Worm (Caenorhabditis elegans) whole organism, L4/young adult: ENCODE results near the gene srh-272.

ENCODE experiments used
- W03F9.2 ChIP-seq: fragments of 150-350 bp; optimal IDR thresholded peaks from 2 replicates; lab custom pipeline; 2014; ENCODE audit warnings: missing biosample characterization, missing genetic modification characterization
- dao-5 ChIP-seq: sonication (generic microtip); optimal IDR thresholded peaks from 2 replicates; lab custom pipeline; 2016; ENCODE audit warnings: missing genotype, missing genetic modification characterization, moderate library complexity, missing compliant biosample characterization
- him-1 ChIP-seq: sonication (generic microtip); optimal IDR thresholded peaks from 2 replicates; lab custom pipeline; 2016; ENCODE audit warnings: missing genotype, missing genetic modification reagents, missing genetic modification characterization, missing compliant biosample characterization

The srh-272 gene

DNA sequence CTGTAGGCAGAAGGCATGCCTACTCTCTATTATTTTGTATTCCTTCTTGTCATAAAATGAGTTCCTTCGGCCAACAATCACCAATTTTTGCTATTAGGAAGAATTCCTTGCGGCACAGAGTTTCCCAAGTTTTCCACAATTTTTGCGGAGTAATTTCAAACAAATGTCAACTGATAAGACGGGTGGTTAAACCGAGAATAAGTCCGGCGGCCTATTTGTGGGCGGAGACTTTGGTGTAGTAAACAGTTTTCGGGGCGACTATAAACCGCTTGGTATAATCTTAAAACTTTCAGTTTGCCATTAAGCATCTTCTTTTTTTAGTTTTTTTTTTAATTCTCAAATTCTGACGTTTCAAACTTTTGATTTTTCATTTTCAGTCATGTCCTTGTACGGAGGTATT is 17.9 kb downstream of the srh-272 start, which contains the start of gene ifc-1:
Gene ifc-1, plus strand, starts transcription at position 378 of the 400 bp plus-strand sequence.
- TF ChIP-seq W03F9.2 (no peak), him-1 (tag; lab: Kevin White, UChicago) (no peak), dao-5 (tag; lab: Kevin White, UChicago) (no peak)

DNA sequence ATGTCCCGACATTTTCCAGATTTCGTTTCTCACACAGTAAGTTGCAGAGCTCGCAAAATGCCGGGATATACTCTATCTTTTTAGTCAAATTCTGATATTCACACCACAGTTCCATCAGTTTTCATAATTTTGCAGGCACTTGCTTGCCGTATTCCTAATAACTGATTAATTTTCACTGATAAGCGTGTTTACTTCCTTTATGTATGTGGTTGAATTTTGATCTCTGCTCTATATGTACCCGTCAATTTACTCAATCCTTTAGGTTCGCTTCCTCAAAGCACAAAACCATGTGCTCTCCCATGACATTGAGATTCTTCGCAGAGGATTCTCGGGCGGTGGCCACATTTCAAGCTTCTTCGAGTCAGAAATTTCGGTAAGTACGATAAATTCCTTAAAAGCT is 18.4 kb downstream of the srh-272 start:
- TF ChIP-seq dao-5 (tag; lab: Kevin White, UChicago) (no peak), him-1 (tag; lab: Kevin White, UChicago) (no peak), W03F9.2 (no peak)

DNA sequence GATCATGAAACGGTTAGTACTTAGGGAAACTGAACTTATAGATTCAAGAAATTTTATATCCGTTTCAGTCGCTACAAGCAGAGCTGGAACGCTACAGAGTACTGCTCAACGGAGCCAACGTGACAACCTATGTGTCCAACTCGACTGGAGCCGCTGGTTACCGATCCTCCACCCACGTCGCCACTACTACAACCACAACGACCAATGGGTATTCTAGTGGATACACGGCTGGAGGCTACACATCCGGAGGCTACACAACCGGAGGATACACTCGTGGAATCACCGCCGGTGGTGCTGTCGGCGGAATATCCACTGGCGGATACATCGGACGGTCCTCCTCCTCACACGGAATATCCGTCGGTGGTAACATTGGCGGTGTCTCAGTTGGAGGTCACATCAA is 20.0 kb downstream of the srh-272 start:
- no peak for TF ChIP-seq W03F9.2

DNA sequence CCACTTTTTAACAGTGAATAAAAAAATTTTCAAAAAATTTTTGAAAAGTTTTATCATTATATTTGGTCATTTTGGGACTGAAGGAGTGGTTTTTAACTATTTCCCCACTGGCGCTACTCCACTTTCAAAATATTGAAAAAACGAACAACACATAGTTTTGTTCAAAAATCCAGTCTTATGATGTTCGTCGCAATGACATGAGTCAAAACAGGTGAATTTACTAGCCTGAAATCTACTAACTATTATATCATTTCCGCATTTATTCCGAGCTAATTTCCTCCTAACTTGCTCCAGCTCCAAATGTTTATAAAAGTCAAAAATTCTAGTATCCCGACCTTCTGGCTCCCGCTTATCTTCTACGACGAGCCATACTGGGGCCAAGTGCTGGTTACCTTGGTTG is 21.3 kb downstream of the srh-272 start, which contains the start of gene sre-24:
Gene sre-24, plus strand, starts transcription at position 301 of the 400 bp plus-strand sequence.
- TF ChIP-seq dao-5 (tag; lab: Kevin White, UChicago) = no peak
- TF ChIP-seq W03F9.2 = no peak
- TF ChIP-seq him-1 (tag; lab: Kevin White, UChicago) = no peak

DNA sequence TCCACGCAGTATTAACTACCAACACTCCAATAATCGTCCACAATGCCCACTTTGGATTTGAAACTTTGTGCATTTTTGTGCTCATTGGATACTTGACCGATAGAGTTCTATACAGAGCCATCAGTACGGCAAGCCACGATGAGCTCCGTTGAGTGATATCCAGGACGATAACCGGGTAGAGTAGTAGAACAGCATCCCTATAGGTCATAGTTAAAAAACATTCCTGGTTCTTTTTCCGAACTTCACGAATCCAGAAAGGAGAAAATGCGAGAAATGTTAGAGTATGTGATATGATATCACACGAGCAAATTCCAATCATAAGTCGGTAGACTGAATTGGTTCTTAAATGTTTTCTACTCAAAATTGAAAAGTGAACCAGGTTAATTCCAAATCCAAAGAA is 25.1 kb downstream of the srh-272 start:
- no peak for TF ChIP-seq him-1 (tag; lab: Kevin White, UChicago)
- no peak for TF ChIP-seq dao-5 (tag; lab: Kevin White, UChicago)
- TF ChIP-seq W03F9.2 = no peak

DNA sequence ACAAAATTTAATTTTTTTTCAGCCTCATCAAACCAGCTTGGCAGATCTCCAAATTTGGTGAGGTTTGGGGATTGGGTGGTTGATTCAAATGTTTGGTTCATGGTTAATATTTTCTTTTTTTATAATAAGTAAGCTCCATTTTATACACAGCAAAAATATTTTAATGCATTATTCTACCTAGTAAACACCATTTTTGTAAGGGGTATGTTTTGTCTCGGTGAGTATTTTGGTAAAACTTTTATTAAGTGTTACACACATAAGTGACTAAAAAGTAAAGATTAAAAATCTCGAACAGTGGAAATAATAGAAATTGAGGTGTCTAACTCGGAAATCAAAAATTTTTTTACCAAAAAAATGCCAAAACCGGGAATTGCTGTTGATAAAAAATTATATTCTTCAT is 25.5 kb downstream of the srh-272 start, which contains the start of gene srw-4:
Gene srw-4, minus strand, starts transcription at position 101 of the 400 bp plus-strand sequence.
- TF ChIP-seq dao-5 (tag; lab: Kevin White, UChicago) (no peak), W03F9.2 (no peak), him-1 (tag; lab: Kevin White, UChicago) (no peak)

DNA sequence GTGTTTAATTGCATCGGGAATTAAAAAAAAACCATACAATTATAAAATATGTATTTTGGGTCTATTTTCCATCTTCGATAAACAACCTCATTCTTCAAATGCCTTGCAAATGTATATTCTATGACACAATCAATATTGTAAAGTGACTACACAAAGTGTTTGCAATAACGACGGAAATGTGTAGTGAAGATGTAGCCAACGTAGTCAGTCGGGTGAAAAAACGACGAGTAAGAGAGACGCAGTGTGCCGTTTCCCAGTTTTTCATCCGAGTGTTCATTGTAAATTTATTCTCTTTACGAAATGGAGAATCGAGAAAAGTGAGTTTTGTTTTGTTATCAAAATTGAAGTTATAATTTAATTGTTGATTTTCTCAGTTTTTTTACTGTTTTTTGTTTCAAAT is 28.8 kb downstream of the srh-272 start, which contains the start of gene F37B4.15:
Gene F37B4.15, plus strand, starts transcription at position 301 of the 400 bp plus-strand sequence.
- TF ChIP-seq him-1 (tag; lab: Kevin White, UChicago) = no peak
- no peak for TF ChIP-seq W03F9.2
- no peak for TF ChIP-seq dao-5 (tag; lab: Kevin White, UChicago)

DNA sequence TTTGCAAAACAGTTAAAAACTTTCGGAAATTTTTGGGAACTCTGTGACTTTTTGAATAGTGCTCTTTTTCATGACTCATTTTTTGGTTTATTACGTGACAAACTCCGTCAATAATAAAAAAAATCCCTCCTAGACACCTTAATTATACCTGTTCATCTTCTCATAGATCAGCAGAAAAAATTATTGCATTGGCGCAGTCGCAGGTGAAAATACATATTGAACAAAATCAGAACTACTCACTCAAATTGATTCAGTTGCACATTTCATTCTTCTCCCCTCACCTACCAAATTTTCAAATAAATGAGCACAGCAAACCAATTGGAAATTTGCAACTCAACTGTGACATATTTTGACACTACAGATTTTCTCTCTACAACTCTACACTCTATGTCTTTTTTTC is 29.8 kb downstream of the srh-272 start, which contains the start of gene srh-127:
Gene srh-127, plus strand, starts transcription at position 301 of the 400 bp plus-strand sequence.
- TF ChIP-seq W03F9.2 (no peak), him-1 (tag; lab: Kevin White, UChicago) (no peak), dao-5 (tag; lab: Kevin White, UChicago) (no peak)

DNA sequence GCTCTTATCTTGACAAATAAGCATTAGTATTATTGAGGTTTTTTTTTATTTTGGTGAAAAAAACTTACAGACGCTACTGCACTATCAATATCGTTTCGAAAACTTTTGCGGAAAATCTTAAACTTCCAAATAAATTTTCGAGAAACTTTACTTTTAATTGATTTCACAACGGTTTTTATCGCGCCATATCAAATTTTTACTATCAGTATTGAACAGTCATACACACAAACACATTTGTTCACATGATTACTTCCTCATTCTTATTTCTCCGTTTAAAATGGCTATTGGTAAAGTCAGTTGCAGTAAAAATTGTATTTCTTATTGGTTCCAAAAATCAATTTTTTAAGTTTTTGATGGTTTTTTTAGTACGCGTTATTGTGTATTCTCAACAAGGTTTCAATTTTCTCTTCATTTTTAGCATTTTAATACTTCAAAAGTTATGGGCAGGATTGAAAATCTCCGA is 33.1 kb downstream of the srh-272 start, which contains the start of gene pals-32:
Gene pals-32, plus strand, starts transcription at position 413 of the 463 bp plus-strand sequence.
- no peak for TF ChIP-seq him-1 (tag; lab: Kevin White, UChicago)
- peak; percentile 29 for TF ChIP-seq W03F9.2

DNA sequence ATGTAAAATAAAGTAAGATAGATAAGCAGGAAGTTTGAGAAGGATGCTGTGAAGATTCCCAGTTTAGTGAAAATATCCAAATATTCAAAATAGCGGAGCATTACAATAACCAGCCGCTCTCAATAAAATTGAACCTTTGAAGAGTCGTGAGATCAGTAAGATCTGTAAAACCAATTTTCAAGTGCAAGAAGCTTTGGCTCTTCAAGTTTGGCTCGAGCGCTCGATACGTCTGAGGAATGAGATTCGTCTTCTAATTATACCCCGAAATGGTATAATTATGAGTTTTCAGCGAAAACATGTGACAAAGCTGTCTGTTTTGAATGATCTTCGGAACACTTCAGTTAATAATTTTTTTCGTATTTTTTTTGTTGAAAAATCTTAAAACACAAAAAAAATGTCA is 36.7 kb downstream of the srh-272 start, which contains the start of gene str-46:
Gene str-46, minus strand, starts transcription at position 101 of the 400 bp plus-strand sequence.
- TF ChIP-seq W03F9.2 (no peak), dao-5 (tag; lab: Kevin White, UChicago) (no peak)

DNA sequence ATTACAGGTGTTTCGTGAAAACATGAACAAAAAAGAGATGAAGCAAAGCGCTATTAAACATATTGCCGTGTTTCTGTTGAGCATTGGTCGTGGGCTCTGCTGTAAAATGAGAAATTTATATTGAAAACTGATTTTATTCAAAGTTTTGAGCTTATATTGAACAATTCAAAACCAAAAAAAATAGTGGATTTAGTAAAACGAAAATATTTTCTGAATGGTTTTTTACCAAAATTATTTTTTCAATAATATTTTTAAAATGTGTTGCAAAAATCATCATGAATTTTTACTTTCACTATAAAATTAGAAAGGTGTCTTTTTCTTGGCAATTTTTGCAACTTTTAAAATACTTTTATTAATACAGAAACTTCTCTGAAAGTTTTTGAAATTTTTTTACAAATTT is 40.1 kb downstream of the srh-272 start, which contains the start of gene C31B8.7:
Gene C31B8.7, minus strand, starts transcription at position 101 of the 400 bp plus-strand sequence.
- no peak for TF ChIP-seq W03F9.2
- no peak for TF ChIP-seq dao-5 (tag; lab: Kevin White, UChicago)
- no peak for TF ChIP-seq him-1 (tag; lab: Kevin White, UChicago)

DNA sequence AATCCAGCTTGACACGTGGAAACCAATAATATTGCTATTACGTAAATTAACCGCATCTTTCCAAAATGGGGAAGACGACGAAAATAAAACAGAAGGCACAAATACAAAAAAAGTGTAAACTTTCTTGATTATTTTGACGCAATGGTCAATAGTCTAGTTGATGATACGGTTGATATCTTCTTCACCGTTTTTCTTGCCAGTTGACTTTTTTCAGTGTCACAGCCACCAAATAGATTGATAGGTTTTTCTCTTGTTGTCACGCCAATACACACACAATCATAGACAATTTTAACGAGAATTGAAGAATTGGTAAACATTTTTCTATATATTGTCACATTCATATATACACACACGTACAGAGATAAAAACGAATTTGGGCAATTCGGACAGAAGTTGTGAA is 46.4 kb downstream of the srh-272 start, which contains the start of gene zmp-3:
Gene zmp-3, minus strand, starts transcription at position 101 of the 400 bp plus-strand sequence.
- TF ChIP-seq him-1 (tag; lab: Kevin White, UChicago) = no peak
- TF ChIP-seq dao-5 (tag; lab: Kevin White, UChicago) = no peak
- TF ChIP-seq W03F9.2 = no peak

DNA sequence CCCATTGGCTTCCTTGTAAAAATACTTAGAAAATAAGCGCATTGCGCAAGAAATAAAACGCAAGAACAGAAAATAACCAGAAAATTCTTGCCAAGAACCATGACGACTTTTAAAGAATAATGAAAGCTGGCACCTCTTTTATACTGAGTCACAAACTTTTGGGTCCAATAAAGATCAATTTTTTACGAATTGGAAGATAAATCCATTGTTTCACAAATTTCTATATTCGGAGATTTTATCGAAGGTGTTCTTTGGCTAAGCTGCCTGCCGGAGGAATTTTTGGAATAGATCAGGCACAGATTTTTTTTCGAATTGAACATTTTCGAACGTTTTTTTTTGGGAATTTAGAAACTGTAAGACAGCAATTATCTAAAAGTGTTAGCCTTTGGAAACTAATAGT is 49.8 kb downstream of the srh-272 start, which contains the start of gene C31B8.9:
Gene C31B8.9, minus strand, starts transcription at position 101 of the 400 bp plus-strand sequence.
- no peak for TF ChIP-seq dao-5 (tag; lab: Kevin White, UChicago)
- no peak for TF ChIP-seq W03F9.2
- no peak for TF ChIP-seq him-1 (tag; lab: Kevin White, UChicago)

DNA sequence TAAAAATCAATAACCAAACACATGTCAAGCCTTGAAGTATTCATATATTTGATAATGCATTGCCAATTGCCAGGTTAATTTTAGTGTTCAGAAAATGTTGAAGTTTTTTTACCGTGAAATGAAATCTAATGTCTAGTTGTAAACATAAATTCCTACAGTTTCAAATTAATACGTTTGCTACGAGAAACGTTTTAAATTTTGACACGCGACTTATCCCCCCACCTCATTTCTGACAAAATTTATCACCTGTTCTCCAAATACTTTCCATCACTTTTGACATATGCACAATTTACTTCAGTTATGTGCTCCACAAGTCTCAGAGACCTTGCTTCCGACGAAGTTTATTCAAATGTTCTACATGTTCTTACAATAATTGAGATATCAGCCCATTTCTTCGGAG is 50.8 kb downstream of the srh-272 start, which contains the start of gene srh-146:
Gene srh-146, plus strand, starts transcription at position 301 of the 400 bp plus-strand sequence.
- no peak for TF ChIP-seq dao-5 (tag; lab: Kevin White, UChicago)
- no peak for TF ChIP-seq W03F9.2
- no peak for TF ChIP-seq him-1 (tag; lab: Kevin White, UChicago)
